Worm (Caenorhabditis elegans) whole organism, L2 larva: ENCODE results near the gene nas-39.

Source experiments
- ceh-16 ChIP-seq: fragments of 150-350 bp; optimal IDR thresholded peaks from 2 replicates; lab custom pipeline; 2014; ENCODE audit warnings: missing biosample characterization, missing genetic modification characterization
- elt-3 ChIP-seq: sonication (generic microtip); optimal IDR thresholded peaks from 2 replicates; lab custom pipeline; 2017; ENCODE audit warnings: missing biosample characterization, missing genetic modification characterization

DNA sequence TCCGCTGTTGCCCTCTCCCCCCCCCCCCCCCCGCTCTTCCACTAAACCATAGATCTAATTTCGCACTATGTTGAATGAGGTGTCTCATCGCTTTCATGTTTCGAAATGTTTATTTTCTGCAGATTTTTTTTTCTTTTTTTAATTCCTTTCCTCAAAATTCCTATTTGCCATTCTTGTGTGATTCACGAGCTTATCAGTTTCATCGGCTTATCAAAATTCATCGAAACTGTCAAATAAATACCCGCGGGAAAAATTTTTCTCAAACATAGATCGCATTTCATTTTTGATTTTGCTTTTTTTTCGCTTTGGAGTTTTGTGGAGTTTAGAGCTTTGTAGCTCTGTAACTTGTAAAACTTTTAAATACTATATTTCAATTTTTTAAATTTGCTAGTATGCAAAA lies 27.3 kb downstream of the nas-39 start:
- TF ChIP-seq ceh-16 (tag; lab: Kevin White, UChicago) (no peak), elt-3 (tag; lab: Kevin White, UChicago) (no peak)
